Fruit fly (Drosophila melanogaster) whole organism, prepupa: ENCODE results near the gene kibra.

Experiments
- CG6792 ChIP-seq: fragments of 200-800 bp; sonication (Bioruptor generic); optimal IDR thresholded peaks from 3 replicates; lab custom pipeline; 2016; ENCODE audit warnings: missing biosample characterization, missing genetic modification characterization
- Hr38 ChIP-seq: sonication (Bioruptor generic); optimal IDR thresholded peaks from 2 replicates; lab custom pipeline; 2016; ENCODE audit warnings: missing biosample characterization, missing genetic modification characterization
- Sox102F ChIP-seq: fragments of 200-800 bp; sonication (Bioruptor generic); optimal IDR thresholded peaks from 2 replicates; lab custom pipeline; 2016; ENCODE audit warnings: missing biosample characterization, mild to moderate bottlenecking, missing genetic modification characterization

dm6 chr3R:14733425-14733824 is 9.4 kb upstream of the kibra start:
- TF ChIP-seq Hr38 (GFP tag; lab: Kevin White, UChicago): no peak
- TF ChIP-seq Sox102F (GFP tag; lab: Kevin White, UChicago): no peak
- no peak for TF ChIP-seq CG6792 (GFP tag; lab: Kevin White, UChicago)
